Worm (Caenorhabditis elegans) whole organism, L2 larva: Measurements from ENCODE around the gene ZK666.11.

ENCODE experiments used
- C34F6.9 ChIP-seq: fragments of 150-350 bp; optimal IDR thresholded peaks from 2 replicates; lab custom pipeline; 2014; ENCODE audit warnings: missing biosample characterization, missing genetic modification characterization
- F13H6.1 ChIP-seq: sonication (generic microtip); optimal IDR thresholded peaks from 2 replicates; lab custom pipeline; 2016; ENCODE audit warnings: missing genetic modification characterization, missing compliant biosample characterization
- R02D3.7 ChIP-seq: fragments of 150-350 bp; optimal IDR thresholded peaks from 2 replicates; lab custom pipeline; 2014; ENCODE audit warnings: missing biosample characterization, missing genetic modification characterization
- Y55F3AM.14 ChIP-seq: fragments of 200-800 bp; sonication (Bioruptor generic); optimal IDR thresholded peaks from 2 replicates; lab custom pipeline; 2018; ENCODE audit warnings: mild to moderate bottlenecking, missing genetic modification characterization, missing compliant biosample characterization
- ZK546.5 ChIP-seq: sonication (generic microtip); optimal IDR thresholded peaks from 2 replicates; lab custom pipeline; 2017; ENCODE audit warnings: missing biosample characterization, missing genetic modification characterization
- alr-1 ChIP-seq: fragments of 150-350 bp; optimal IDR thresholded peaks from 2 replicates; lab custom pipeline; 2014; ENCODE audit warnings: missing biosample characterization, missing genetic modification characterization
- ama-1 ChIP-seq: fragments of 150-350 bp; optimal IDR thresholded peaks from 2 replicates; lab custom pipeline; 2018; ENCODE audit warnings: inconsistent platforms
- blmp-1 ChIP-seq: sonication (generic microtip); optimal IDR thresholded peaks from 2 replicates; lab custom pipeline; 2017; ENCODE audit warnings: missing genetic modification characterization, mild to moderate bottlenecking, missing compliant biosample characterization, antibody characterized with exemption, moderate library complexity; ENCODE audit not compliant: insufficient read depth
- ceh-16 ChIP-seq: fragments of 150-350 bp; optimal IDR thresholded peaks from 2 replicates; lab custom pipeline; 2014; ENCODE audit warnings: missing biosample characterization, missing genetic modification characterization
- ceh-82 ChIP-seq: fragments of 150-350 bp; optimal IDR thresholded peaks from 2 replicates; lab custom pipeline; 2014; ENCODE audit warnings: missing biosample characterization, missing genetic modification characterization
- crh-2 ChIP-seq: sonication (generic microtip); optimal IDR thresholded peaks from 2 replicates; lab custom pipeline; 2017; ENCODE audit warnings: missing biosample characterization, missing genetic modification characterization
- egl-27 ChIP-seq: sonication (generic microtip); optimal IDR thresholded peaks from 3 replicates; lab custom pipeline; 2017; ENCODE audit warnings: missing biosample characterization, missing genetic modification reagents, missing genetic modification characterization
- fos-1 ChIP-seq: fragments of 150-350 bp; optimal IDR thresholded peaks from 2 replicates; lab custom pipeline; 2014; ENCODE audit warnings: missing biosample characterization, missing genetic modification characterization
- gmeb-1 ChIP-seq: fragments of 150-350 bp; optimal IDR thresholded peaks from 2 replicates; lab custom pipeline; 2014; ENCODE audit warnings: missing biosample characterization, missing genetic modification characterization
- lin-11 ChIP-seq: fragments of 150-350 bp; sonication (generic microtip); optimal IDR thresholded peaks from 2 replicates; lab custom pipeline; 2014; ENCODE audit warnings: missing biosample characterization, missing genetic modification characterization, inconsistent platforms, mixed read lengths
- lin-13 ChIP-seq: fragments of 150-350 bp; optimal IDR thresholded peaks from 2 replicates; lab custom pipeline; 2014; ENCODE audit warnings: missing biosample characterization, missing genetic modification reagents, missing genetic modification characterization
- lin-39 ChIP-seq: fragments of 150-350 bp; optimal IDR thresholded peaks from 2 replicates; lab custom pipeline; 2014; ENCODE audit warnings: missing biosample characterization, missing genetic modification reagents, missing genetic modification characterization
- lsy-2 ChIP-seq, 2 experiments: fragments of 150-350 bp in 1 of 2; sonication (generic microtip) in 1 of 2; optimal IDR thresholded peaks; 2 replicates each; lab custom pipeline; 2014 to 2017; ENCODE audit warnings: missing biosample characterization in 2 of 2, missing genetic modification characterization in 2 of 2
- mab-5 ChIP-seq: fragments of 150-350 bp; optimal IDR thresholded peaks from 2 replicates; lab custom pipeline; 2014; ENCODE audit warnings: missing biosample characterization, missing genetic modification characterization
- mbf-1 ChIP-seq: sonication (generic microtip); optimal IDR thresholded peaks from 2 replicates; lab custom pipeline; 2017; ENCODE audit warnings: missing biosample characterization, missing genetic modification characterization
- mdl-1 ChIP-seq, 2 experiments: fragments of 150-350 bp in 1 of 2; sonication (generic microtip) in 1 of 2; optimal IDR thresholded peaks; 2 replicates each; lab custom pipeline; 2017; ENCODE audit warnings: missing biosample characterization in 2 of 2, missing genetic modification characterization in 2 of 2
- nhr-10 ChIP-seq: sonication (generic microtip); optimal IDR thresholded peaks from 2 replicates; lab custom pipeline; 2017; ENCODE audit warnings: missing biosample characterization, missing genetic modification characterization
- nhr-11 ChIP-seq: fragments of 150-350 bp; optimal IDR thresholded peaks from 2 replicates; lab custom pipeline; 2014; ENCODE audit warnings: missing biosample characterization, missing genetic modification characterization
- nhr-12 ChIP-seq: fragments of 150-350 bp; optimal IDR thresholded peaks from 2 replicates; lab custom pipeline; 2014; ENCODE audit warnings: missing biosample characterization, missing genetic modification characterization
- nhr-129 ChIP-seq: fragments of 150-350 bp; optimal IDR thresholded peaks from 2 replicates; lab custom pipeline; 2014; ENCODE audit warnings: missing biosample characterization, missing genetic modification characterization
- nhr-25 ChIP-seq: fragments of 150-350 bp; sonication (generic microtip); optimal IDR thresholded peaks from 3 replicates; lab custom pipeline; 2014; ENCODE audit warnings: missing biosample characterization, missing genetic modification characterization
- nhr-77 ChIP-seq: fragments of 150-350 bp; optimal IDR thresholded peaks from 2 replicates; lab custom pipeline; 2014; ENCODE audit warnings: missing biosample characterization, missing genetic modification characterization
- sem-4 ChIP-seq: fragments of 150-350 bp; optimal IDR thresholded peaks from 2 replicates; lab custom pipeline; 2014; ENCODE audit warnings: missing biosample characterization, missing genetic modification reagents, missing genetic modification characterization
- sma-3 ChIP-seq: sonication (generic microtip); optimal IDR thresholded peaks from 2 replicates; lab custom pipeline; 2016; ENCODE audit warnings: missing genetic modification reagents, missing genetic modification characterization, missing compliant biosample characterization
- sma-9 ChIP-seq, 2 experiments: fragments of 150-350 bp in 1 of 2; sonication (generic microtip) in 1 of 2; optimal IDR thresholded peaks; 2 replicates each; lab custom pipeline; 2014 to 2016; ENCODE audit warnings: missing genetic modification characterization in 2 of 2, mild to moderate bottlenecking in 1 of 2, missing biosample characterization in 1 of 2, missing compliant biosample characterization in 1 of 2, missing genetic modification reagents in 1 of 2, moderate library complexity in 1 of 2
- snpc-4 ChIP-seq: fragments of 150-350 bp; optimal IDR thresholded peaks from 2 replicates; lab custom pipeline; 2014; ENCODE audit warnings: missing biosample characterization, missing genetic modification characterization
- unc-55 ChIP-seq: fragments of 150-350 bp; sonication (generic microtip); optimal IDR thresholded peaks from 3 replicates; lab custom pipeline; 2014; ENCODE audit warnings: missing biosample characterization, missing genetic modification reagents, missing genetic modification characterization
- zag-1 ChIP-seq: fragments of 150-350 bp; optimal IDR thresholded peaks from 2 replicates; lab custom pipeline; 2014; ENCODE audit warnings: missing biosample characterization, missing genetic modification characterization

The ZK666.11 gene

ce11 chrII:10524374-10524773 lies 42.1 kb downstream of the ZK666.11 start, which contains the start of gene F59B10.6:
Gene F59B10.6 (minus strand): TSS chrII:10524474.
- TF ChIP-seq lin-39 (tag; lab: Kevin White, UChicago) (no peak), lin-11 (tag; lab: Kevin White, UChicago) (no peak), egl-27 (tag; lab: Kevin White, UChicago) (no peak), nhr-11 (tag; lab: Kevin White, UChicago) (no peak), C34F6.9 (tag; lab: Kevin White, UChicago) (no peak), ZK546.5 (tag; lab: Kevin White, UChicago) (no peak), nhr-129 (tag; lab: Kevin White, UChicago) (no peak), nhr-12 (tag; lab: Kevin White, UChicago) (no peak), snpc-4 (no peak), sma-3 (GFP tag; lab: Kevin White, UChicago) (no peak), lsy-2 (tag; optimal IDR thresholded peaks at IDR 0.05; lab: Kevin White, UChicago) (no peak), gmeb-1 (no peak), ceh-16 (tag; lab: Kevin White, UChicago) (no peak), mab-5 (no peak), mbf-1 (tag; lab: Kevin White, UChicago) (no peak), crh-2 (no peak)

- TF ChIP-seq ceh-82 (tag; lab: Kevin White, UChicago) (no peak), nhr-25 (tag; lab: Kevin White, UChicago) (peak; percentile 23), snpc-4 (no peak), lin-13 (no peak), crh-2 (peak; percentile 17), Y55F3AM.14 (GFP tag; lab: Kevin White, UChicago) (no peak), alr-1 (tag; lab: Kevin White, UChicago) (no peak)
Measured at ce11 chrII:10525134-10525533, 42.8 kb downstream of the ZK666.11 start.

- TF ChIP-seq lsy-2 (tag; optimal IDR thresholded peaks at IDR 0.05; lab: Kevin White, UChicago) (peak in 1 of 2 experiments; percentile 34), zag-1 (tag; lab: Kevin White, UChicago) (peak; percentile 83), ama-1 (lab: Kevin White, UChicago) (no peak), gmeb-1 (no peak), fos-1 (tag; lab: Kevin White, UChicago) (peak; percentile 45), unc-55 (GFP tag; lab: Kevin White, UChicago) (peak; percentile 27), nhr-129 (tag; lab: Kevin White, UChicago) (no peak), blmp-1 (tag; lab: Kevin White, UChicago) (no peak), nhr-11 (tag; lab: Kevin White, UChicago) (peak; percentile 60), F13H6.1 (tag; lab: Kevin White, UChicago) (peak; percentile 72), mdl-1 (tag; optimal IDR thresholded peaks at IDR 0.05; lab: Kevin White, UChicago) (no peak), crh-2 (no peak)
Measured at ce11 chrII:10527649-10528134, 45.4 kb downstream of the ZK666.11 start, which contains the start of gene mab-10. Gene mab-10 (plus strand): TSS chrII:10528084.

- no peak for TF ChIP-seq C34F6.9 (tag; lab: Kevin White, UChicago)
- TF ChIP-seq nhr-10 (tag; lab: Kevin White, UChicago): no peak
- peak; percentile 42 for TF ChIP-seq sem-4 (tag; lab: Kevin White, UChicago)
- no peak for TF ChIP-seq lin-39 (tag; lab: Kevin White, UChicago)
- TF ChIP-seq, all 48 proteins: peak for 1
Measured at ce11 chrII:10529218-10529751, 47.0 kb downstream of the ZK666.11 start.

- TF ChIP-seq R02D3.7 (tag; lab: Kevin White, UChicago) (no peak), sma-9 (GFP tag; optimal IDR thresholded peaks at IDR 0.05; lab: Kevin White, UChicago) (no peak), sma-9 (tag; optimal IDR thresholded peaks at IDR 0.05; lab: Kevin White, UChicago) (no peak), ZK546.5 (tag; lab: Kevin White, UChicago) (no peak), nhr-77 (tag; lab: Kevin White, UChicago) (no peak), egl-27 (tag; lab: Kevin White, UChicago) (no peak)
Measured at ce11 chrII:10530907-10531306, 48.6 kb downstream of the ZK666.11 start.
